Fruit fly (Drosophila melanogaster) whole organism, pupa: ENCODE measurements around the gene Zn72D.

Experiments
- CG10348 ChIP-seq: fragments of 200-800 bp; sonication (Bioruptor generic); IDR thresholded peaks from 2 replicates; pipeline ENCODE4 v1.3.6; 2022; ENCODE audit warnings: missing biosample characterization, missing genetic modification characterization
- CG12605 ChIP-seq: fragments of 200-800 bp; sonication (Bioruptor generic); IDR thresholded peaks from 2 replicates; pipeline ENCODE4 v1.3.6; 2022; ENCODE audit warnings: missing biosample characterization, missing genetic modification characterization
- CG13204 ChIP-seq: fragments of 200-800 bp; sonication (Bioruptor generic); optimal IDR thresholded peaks from 2 replicates; lab custom pipeline; 2018; ENCODE audit warnings: missing biosample characterization, mild to moderate bottlenecking, missing genetic modification characterization, moderate library complexity
- CG14655 ChIP-seq: fragments of 200-800 bp; sonication (Bioruptor generic); optimal IDR thresholded peaks from 3 replicates; lab custom pipeline; 2017; ENCODE audit warnings: mild to moderate bottlenecking, missing biosample characterization, missing genetic modification reagents, missing genetic modification characterization
- CG15710 ChIP-seq: fragments of 200-800 bp; sonication (Bioruptor generic); optimal IDR thresholded peaks from 2 replicates; lab custom pipeline; 2018; ENCODE audit warnings: missing biosample characterization, mild to moderate bottlenecking, missing genetic modification characterization, moderate library complexity
- CG17806 ChIP-seq: fragments of 200-800 bp; sonication (Bioruptor generic); optimal IDR thresholded peaks from 2 replicates; lab custom pipeline; 2018; ENCODE audit warnings: missing biosample characterization, mild to moderate bottlenecking, missing genetic modification characterization, moderate library complexity
- CG32121 ChIP-seq: fragments of 200-800 bp; sonication (Bioruptor generic); IDR thresholded peaks from 2 replicates; pipeline ENCODE4 v1.3.6; 2022; ENCODE audit warnings: missing biosample characterization, missing genetic modification characterization
- CG34367 ChIP-seq: fragments of 200-800 bp; sonication (Bioruptor generic); optimal IDR thresholded peaks from 2 replicates; lab custom pipeline; 2018; ENCODE audit warnings: missing biosample characterization, mild to moderate bottlenecking, missing genetic modification characterization
- CG4496 ChIP-seq: fragments of 200-800 bp; sonication (Bioruptor generic); IDR thresholded peaks from 3 replicates; pipeline ENCODE4 v1.3.6; 2022; ENCODE audit warnings: missing biosample characterization, missing genetic modification characterization
- CG8159 ChIP-seq: fragments of 200-800 bp; sonication (Bioruptor generic); optimal IDR thresholded peaks from 3 replicates; lab custom pipeline; 2018; ENCODE audit warnings: missing biosample characterization, mild to moderate bottlenecking, missing genetic modification characterization, moderate library complexity
- CG8301 ChIP-seq: fragments of 200-800 bp; sonication (Bioruptor generic); optimal IDR thresholded peaks from 2 replicates; lab custom pipeline; 2018; ENCODE audit warnings: missing biosample characterization, mild to moderate bottlenecking, missing genetic modification characterization
- CG9948 ChIP-seq: fragments of 200-800 bp; sonication (Bioruptor generic); optimal IDR thresholded peaks from 2 replicates; lab custom pipeline; 2018; ENCODE audit warnings: missing biosample characterization, mild to moderate bottlenecking, missing genetic modification characterization, moderate library complexity
- D1 ChIP-seq: fragments of 200-800 bp; sonication (Bioruptor generic); optimal IDR thresholded peaks from 2 replicates; lab custom pipeline; 2018; ENCODE audit warnings: missing biosample characterization, mild to moderate bottlenecking, missing genetic modification characterization, moderate library complexity
- EcR ChIP-seq: fragments of 200-800 bp; sonication (Bioruptor generic); optimal IDR thresholded peaks from 3 replicates; lab custom pipeline; 2019; ENCODE audit warnings: missing biosample characterization, missing genetic modification characterization, mild to moderate bottlenecking, moderate library complexity, missing genetic modification reagents
- Ets98B ChIP-seq: fragments of 200-800 bp; sonication (Bioruptor generic); IDR thresholded peaks from 2 replicates; pipeline ENCODE4 v1.3.6; 2022; ENCODE audit warnings: missing biosample characterization, missing genetic modification characterization
- Pif1A ChIP-seq: fragments of 200-800 bp; sonication (Bioruptor generic); optimal IDR thresholded peaks from 3 replicates; lab custom pipeline; 2016; ENCODE audit warnings: missing biosample characterization, missing genetic modification characterization
- Pif1B ChIP-seq: fragments of 200-800 bp; sonication (Bioruptor generic); optimal IDR thresholded peaks from 3 replicates; lab custom pipeline; 2016; ENCODE audit warnings: missing biosample characterization, missing genetic modification characterization
- Snoo ChIP-seq: fragments of 200-800 bp; sonication (Bioruptor generic); optimal IDR thresholded peaks from 3 replicates; lab custom pipeline; 2017; ENCODE audit warnings: missing biosample characterization, mild to moderate bottlenecking, missing genetic modification characterization, inconsistent platforms
- fd96Ca ChIP-seq: fragments of 200-800 bp; sonication (Bioruptor generic); IDR thresholded peaks from 3 replicates; pipeline ENCODE4 v1.3.6; 2022; ENCODE audit warnings: missing biosample characterization, missing genetic modification characterization
- gl ChIP-seq: fragments of 200-800 bp; sonication (Bioruptor generic); optimal IDR thresholded peaks from 2 replicates; lab custom pipeline; 2018; ENCODE audit warnings: missing biosample characterization, mild to moderate bottlenecking, missing genetic modification characterization
- rn ChIP-seq: fragments of 200-800 bp; sonication (Bioruptor generic); IDR thresholded peaks from 2 replicates; pipeline ENCODE4 v1.3.6; 2022; ENCODE audit warnings: missing biosample characterization, missing genetic modification characterization

Gene Zn72D

dm6 chr3L:16147819-16148236 is 35.4 kb upstream of the Zn72D start:
- TF ChIP-seq CG4496 (GFP tag; lab: Robert Waterston, UW) (no peak), Pif1A (GFP tag; lab: Kevin White, UChicago) (peak; percentile 45), rn (no peak), CG32121 (no peak), D1 (tag; lab: Kevin White, UChicago) (no peak), CG10348 (no peak), CG8159 (tag; lab: Kevin White, UChicago) (peak; percentile 64), CG34367 (tag; lab: Kevin White, UChicago) (no peak), CG17806 (tag; lab: Kevin White, UChicago) (peak; percentile 26), CG8301 (tag; lab: Kevin White, UChicago) (peak; percentile 48), Pif1B (peak; percentile 52), CG9948 (peak; percentile 43), gl (no peak), CG15710 (tag; lab: Kevin White, UChicago) (peak; percentile 41), CG12605 (GFP tag; lab: Robert Waterston, UW) (no peak), Snoo (tag; lab: Kevin White, UChicago) (peak; percentile 24), fd96Ca (GFP tag; lab: Robert Waterston, UW) (no peak), CG14655 (GFP tag; lab: Kevin White, UChicago) (peak; percentile 56), EcR (GFP tag; lab: Kevin White, UChicago) (no peak), Ets98B (GFP tag; lab: Robert Waterston, UW) (no peak), CG13204 (GFP tag; lab: Kevin White, UChicago) (no peak)

dm6 chr3L:16147325-16147724 is 34.9 kb upstream of the Zn72D start:
- TF ChIP-seq Pif1B (no peak), CG13204 (GFP tag; lab: Kevin White, UChicago) (peak; percentile 17)

- TF ChIP-seq CG13204 (GFP tag; lab: Kevin White, UChicago) (no peak), CG32121 (no peak), CG8301 (tag; lab: Kevin White, UChicago) (no peak), CG9948 (no peak), CG10348 (no peak), Snoo (tag; lab: Kevin White, UChicago) (no peak), gl (no peak), Pif1B (no peak), CG34367 (tag; lab: Kevin White, UChicago) (no peak), EcR (GFP tag; lab: Kevin White, UChicago) (no peak), CG8159 (tag; lab: Kevin White, UChicago) (no peak), Ets98B (GFP tag; lab: Robert Waterston, UW) (no peak), Pif1A (GFP tag; lab: Kevin White, UChicago) (no peak), D1 (tag; lab: Kevin White, UChicago) (no peak), CG4496 (GFP tag; lab: Robert Waterston, UW) (no peak), CG17806 (tag; lab: Kevin White, UChicago) (no peak), rn (no peak), CG12605 (GFP tag; lab: Robert Waterston, UW) (no peak)
- TF ChIP-seq, all 21 proteins: peak for 0
Observed at dm6 chr3L:16146539-16146934, 34.1 kb upstream of the Zn72D start.

DNA sequence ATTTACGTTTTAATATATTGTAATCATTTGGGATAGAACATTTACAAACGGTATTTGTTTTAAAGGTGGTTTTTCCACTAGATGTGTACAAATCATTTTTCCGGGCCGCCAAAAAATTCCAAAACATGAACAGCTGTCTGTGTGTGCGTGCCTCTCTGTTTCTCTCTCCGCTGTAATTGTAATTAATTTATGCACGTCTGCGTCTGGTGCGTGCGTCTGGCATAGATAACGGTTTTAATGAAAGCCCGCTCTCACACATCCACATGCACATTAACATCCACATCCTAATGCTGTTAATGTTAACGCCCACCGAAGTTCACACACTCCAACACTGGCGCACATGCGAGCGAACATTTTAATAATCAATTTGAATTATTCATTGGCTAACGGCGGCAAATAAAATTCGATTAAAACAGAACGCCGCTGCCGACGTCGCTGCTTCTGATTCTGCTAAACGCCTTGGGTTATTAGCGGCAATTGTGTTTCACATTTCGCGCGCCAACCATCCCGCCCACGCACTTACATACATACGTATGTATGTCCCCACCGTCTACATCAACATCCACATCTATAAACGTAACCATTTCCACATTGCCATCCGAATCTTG is 33.6 kb upstream of the Zn72D start:
- TF ChIP-seq rn (no peak), CG13204 (GFP tag; lab: Kevin White, UChicago) (no peak), Pif1B (no peak), Pif1A (GFP tag; lab: Kevin White, UChicago) (no peak), CG12605 (GFP tag; lab: Robert Waterston, UW) (no peak), CG9948 (no peak), fd96Ca (GFP tag; lab: Robert Waterston, UW) (no peak), CG4496 (GFP tag; lab: Robert Waterston, UW) (no peak), Ets98B (GFP tag; lab: Robert Waterston, UW) (no peak), CG14655 (GFP tag; lab: Kevin White, UChicago) (no peak), EcR (GFP tag; lab: Kevin White, UChicago) (no peak), CG10348 (no peak), CG15710 (tag; lab: Kevin White, UChicago) (no peak), Snoo (tag; lab: Kevin White, UChicago) (no peak), CG8301 (tag; lab: Kevin White, UChicago) (no peak)

dm6 chr3L:16145282-16145681 is 32.9 kb upstream of the Zn72D start:
- TF ChIP-seq CG9948 (no peak), Snoo (tag; lab: Kevin White, UChicago) (peak; percentile 64), CG17806 (tag; lab: Kevin White, UChicago) (no peak), fd96Ca (GFP tag; lab: Robert Waterston, UW) (no peak)

DNA sequence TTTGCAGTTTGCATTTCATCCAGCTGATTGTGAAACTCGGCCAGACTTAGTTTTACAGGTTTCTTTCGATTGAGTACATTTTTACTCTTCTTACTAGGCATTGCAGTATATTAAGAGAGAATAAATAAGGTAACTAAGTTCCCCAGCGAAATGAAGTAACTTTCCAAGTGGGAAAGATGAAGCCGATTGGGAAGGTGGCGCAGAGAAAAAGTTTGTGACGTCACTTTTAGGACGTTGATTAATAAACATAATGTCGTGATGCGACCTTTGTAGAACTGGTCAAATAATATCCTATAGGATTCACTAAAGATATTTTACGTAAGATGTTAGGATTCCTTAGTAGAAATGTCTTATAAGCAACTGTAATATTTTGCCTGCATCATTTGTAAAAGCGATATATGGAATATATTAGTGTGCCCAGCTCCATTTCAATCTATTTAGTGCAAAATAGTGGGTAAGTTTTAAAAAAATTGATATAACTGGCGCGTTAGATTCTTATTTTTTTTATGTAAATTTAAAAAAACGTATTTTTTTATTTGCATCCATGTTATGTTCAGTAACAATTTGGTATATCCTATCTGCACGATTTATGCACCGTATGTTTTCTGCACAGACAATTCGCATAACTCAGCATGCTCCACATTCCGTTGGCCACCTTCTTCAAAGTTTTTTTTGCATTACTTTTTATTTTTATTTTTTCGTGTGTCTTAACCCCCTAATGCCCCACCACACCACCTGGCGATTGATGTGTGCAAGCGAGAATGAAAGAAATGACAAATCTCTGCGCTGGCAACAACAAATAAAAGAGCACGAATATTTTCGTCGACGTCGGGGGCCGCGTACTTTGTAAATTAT is 31.5 kb upstream of the Zn72D start, which contains the start of gene CG32152:
CG32152 (minus strand) TSS at position 352 of the 855 bp plus-strand sequence.
- TF ChIP-seq CG4496 (GFP tag; lab: Robert Waterston, UW) = peak; percentile 65; the same call in 2 of the 3 replicates
- TF ChIP-seq CG32121 = peak; percentile 81
- TF ChIP-seq Ets98B (GFP tag; lab: Robert Waterston, UW) = peak; percentile 55; the same call in 1 of the 2 replicates
- TF ChIP-seq CG10348 = no peak
- TF ChIP-seq Pif1B = no peak
- TF ChIP-seq, all 21 proteins: peak for 3
